Worm (Caenorhabditis elegans) whole organism, L2 larva: ENCODE measurements around the gene C45G9.2.

Experiments used
- C34F6.9 ChIP-seq: fragments of 150-350 bp; optimal IDR thresholded peaks from 2 replicates; lab custom pipeline; 2014; ENCODE audit warnings: missing biosample characterization, missing genetic modification characterization
- F13H6.1 ChIP-seq: sonication (generic microtip); optimal IDR thresholded peaks from 2 replicates; lab custom pipeline; 2016; ENCODE audit warnings: missing genetic modification characterization, missing compliant biosample characterization
- Y55F3AM.14 ChIP-seq: fragments of 200-800 bp; sonication (Bioruptor generic); optimal IDR thresholded peaks from 2 replicates; lab custom pipeline; 2018; ENCODE audit warnings: mild to moderate bottlenecking, missing genetic modification characterization, missing compliant biosample characterization
- ZK546.5 ChIP-seq: sonication (generic microtip); optimal IDR thresholded peaks from 2 replicates; lab custom pipeline; 2017; ENCODE audit warnings: missing biosample characterization, missing genetic modification characterization
- alr-1 ChIP-seq: fragments of 150-350 bp; optimal IDR thresholded peaks from 2 replicates; lab custom pipeline; 2014; ENCODE audit warnings: missing biosample characterization, missing genetic modification characterization
- aly-2 ChIP-seq: fragments of 150-350 bp; optimal IDR thresholded peaks from 2 replicates; lab custom pipeline; 2014; ENCODE audit warnings: missing biosample characterization, missing genetic modification characterization
- ama-1 ChIP-seq: fragments of 150-350 bp; optimal IDR thresholded peaks from 2 replicates; lab custom pipeline; 2018; ENCODE audit warnings: inconsistent platforms
- blmp-1 ChIP-seq: sonication (generic microtip); optimal IDR thresholded peaks from 2 replicates; lab custom pipeline; 2017; ENCODE audit warnings: missing genetic modification characterization, mild to moderate bottlenecking, missing compliant biosample characterization, antibody characterized with exemption, moderate library complexity; ENCODE audit not compliant: insufficient read depth
- ceh-16 ChIP-seq: fragments of 150-350 bp; optimal IDR thresholded peaks from 2 replicates; lab custom pipeline; 2014; ENCODE audit warnings: missing biosample characterization, missing genetic modification characterization
- ceh-82 ChIP-seq: fragments of 150-350 bp; optimal IDR thresholded peaks from 2 replicates; lab custom pipeline; 2014; ENCODE audit warnings: missing biosample characterization, missing genetic modification characterization
- crh-2 ChIP-seq: sonication (generic microtip); optimal IDR thresholded peaks from 2 replicates; lab custom pipeline; 2017; ENCODE audit warnings: missing biosample characterization, missing genetic modification characterization
- egl-27 ChIP-seq: sonication (generic microtip); optimal IDR thresholded peaks from 3 replicates; lab custom pipeline; 2017; ENCODE audit warnings: missing biosample characterization, missing genetic modification reagents, missing genetic modification characterization
- elt-3 ChIP-seq: sonication (generic microtip); optimal IDR thresholded peaks from 2 replicates; lab custom pipeline; 2017; ENCODE audit warnings: missing biosample characterization, missing genetic modification characterization
- fos-1 ChIP-seq: fragments of 150-350 bp; optimal IDR thresholded peaks from 2 replicates; lab custom pipeline; 2014; ENCODE audit warnings: missing biosample characterization, missing genetic modification characterization
- gmeb-1 ChIP-seq: fragments of 150-350 bp; optimal IDR thresholded peaks from 2 replicates; lab custom pipeline; 2014; ENCODE audit warnings: missing biosample characterization, missing genetic modification characterization
- lin-39 ChIP-seq: fragments of 150-350 bp; optimal IDR thresholded peaks from 2 replicates; lab custom pipeline; 2014; ENCODE audit warnings: missing biosample characterization, missing genetic modification reagents, missing genetic modification characterization
- lsy-2 ChIP-seq, 2 experiments: fragments of 150-350 bp in 1 of 2; sonication (generic microtip) in 1 of 2; optimal IDR thresholded peaks; 2 replicates each; lab custom pipeline; 2014 to 2017; ENCODE audit warnings: missing biosample characterization in 2 of 2, missing genetic modification characterization in 2 of 2
- mab-5 ChIP-seq: fragments of 150-350 bp; optimal IDR thresholded peaks from 2 replicates; lab custom pipeline; 2014; ENCODE audit warnings: missing biosample characterization, missing genetic modification characterization
- mbf-1 ChIP-seq: sonication (generic microtip); optimal IDR thresholded peaks from 2 replicates; lab custom pipeline; 2017; ENCODE audit warnings: missing biosample characterization, missing genetic modification characterization
- nhr-10 ChIP-seq: sonication (generic microtip); optimal IDR thresholded peaks from 2 replicates; lab custom pipeline; 2017; ENCODE audit warnings: missing biosample characterization, missing genetic modification characterization
- nhr-11 ChIP-seq: fragments of 150-350 bp; optimal IDR thresholded peaks from 2 replicates; lab custom pipeline; 2014; ENCODE audit warnings: missing biosample characterization, missing genetic modification characterization
- nhr-12 ChIP-seq: fragments of 150-350 bp; optimal IDR thresholded peaks from 2 replicates; lab custom pipeline; 2014; ENCODE audit warnings: missing biosample characterization, missing genetic modification characterization
- nhr-129 ChIP-seq: fragments of 150-350 bp; optimal IDR thresholded peaks from 2 replicates; lab custom pipeline; 2014; ENCODE audit warnings: missing biosample characterization, missing genetic modification characterization
- nhr-21 ChIP-seq: fragments of 150-350 bp; optimal IDR thresholded peaks from 2 replicates; lab custom pipeline; 2014; ENCODE audit warnings: missing biosample characterization, missing genetic modification characterization
- nhr-23 ChIP-seq: fragments of 150-350 bp; optimal IDR thresholded peaks from 2 replicates; lab custom pipeline; 2014; ENCODE audit warnings: missing biosample characterization, missing genetic modification reagents, missing genetic modification characterization
- nhr-237 ChIP-seq: fragments of 150-350 bp; optimal IDR thresholded peaks from 2 replicates; lab custom pipeline; 2014; ENCODE audit warnings: missing biosample characterization, missing genetic modification characterization
- nhr-25 ChIP-seq: fragments of 150-350 bp; sonication (generic microtip); optimal IDR thresholded peaks from 3 replicates; lab custom pipeline; 2014; ENCODE audit warnings: missing biosample characterization, missing genetic modification characterization
- nhr-6 ChIP-seq: fragments of 150-350 bp; optimal IDR thresholded peaks from 2 replicates; lab custom pipeline; 2014; ENCODE audit warnings: missing biosample characterization, missing genetic modification characterization
- nhr-77 ChIP-seq: fragments of 150-350 bp; optimal IDR thresholded peaks from 2 replicates; lab custom pipeline; 2014; ENCODE audit warnings: missing biosample characterization, missing genetic modification characterization
- peb-1 ChIP-seq: fragments of 150-350 bp; optimal IDR thresholded peaks from 2 replicates; lab custom pipeline; 2014; ENCODE audit warnings: missing biosample characterization, missing genetic modification characterization
- sem-4 ChIP-seq: fragments of 150-350 bp; optimal IDR thresholded peaks from 2 replicates; lab custom pipeline; 2014; ENCODE audit warnings: missing biosample characterization, missing genetic modification reagents, missing genetic modification characterization
- skn-1 ChIP-seq: sonication (generic microtip); optimal IDR thresholded peaks from 2 replicates; lab custom pipeline; 2017; ENCODE audit warnings: missing biosample characterization, missing genetic modification characterization
- sma-3 ChIP-seq: sonication (generic microtip); optimal IDR thresholded peaks from 2 replicates; lab custom pipeline; 2016; ENCODE audit warnings: missing genetic modification reagents, missing genetic modification characterization, missing compliant biosample characterization
- sma-9 ChIP-seq, 2 experiments: fragments of 150-350 bp in 1 of 2; sonication (generic microtip) in 1 of 2; optimal IDR thresholded peaks; 2 replicates each; lab custom pipeline; 2014 to 2016; ENCODE audit warnings: missing genetic modification characterization in 2 of 2, mild to moderate bottlenecking in 1 of 2, missing biosample characterization in 1 of 2, missing compliant biosample characterization in 1 of 2, missing genetic modification reagents in 1 of 2, moderate library complexity in 1 of 2
- snpc-4 ChIP-seq: fragments of 150-350 bp; optimal IDR thresholded peaks from 2 replicates; lab custom pipeline; 2014; ENCODE audit warnings: missing biosample characterization, missing genetic modification characterization
- unc-39 ChIP-seq: fragments of 150-350 bp; optimal IDR thresholded peaks from 2 replicates; lab custom pipeline; 2014; ENCODE audit warnings: missing biosample characterization, missing genetic modification characterization
- unc-55 ChIP-seq: fragments of 150-350 bp; sonication (generic microtip); optimal IDR thresholded peaks from 3 replicates; lab custom pipeline; 2014; ENCODE audit warnings: missing biosample characterization, missing genetic modification reagents, missing genetic modification characterization
- unc-62 ChIP-seq: fragments of 150-350 bp; optimal IDR thresholded peaks from 2 replicates; lab custom pipeline; 2014; ENCODE audit warnings: missing biosample characterization, missing genetic modification reagents, missing genetic modification characterization
- ztf-1 ChIP-seq: fragments of 200-800 bp; sonication (Bioruptor generic); conservative IDR thresholded peaks from 2 replicates; pipeline ENCODE4 v1.3.6; 2022; ENCODE audit warnings: missing genetic modification characterization, missing compliant biosample characterization
- ztf-11 ChIP-seq: sonication (generic microtip); optimal IDR thresholded peaks from 2 replicates; lab custom pipeline; 2017; ENCODE audit warnings: missing biosample characterization, missing genetic modification characterization
- ztf-4 ChIP-seq: fragments of 150-350 bp; optimal IDR thresholded peaks from 2 replicates; lab custom pipeline; 2014; ENCODE audit warnings: missing biosample characterization, missing genetic modification characterization

The C45G9.2 gene

DNA sequence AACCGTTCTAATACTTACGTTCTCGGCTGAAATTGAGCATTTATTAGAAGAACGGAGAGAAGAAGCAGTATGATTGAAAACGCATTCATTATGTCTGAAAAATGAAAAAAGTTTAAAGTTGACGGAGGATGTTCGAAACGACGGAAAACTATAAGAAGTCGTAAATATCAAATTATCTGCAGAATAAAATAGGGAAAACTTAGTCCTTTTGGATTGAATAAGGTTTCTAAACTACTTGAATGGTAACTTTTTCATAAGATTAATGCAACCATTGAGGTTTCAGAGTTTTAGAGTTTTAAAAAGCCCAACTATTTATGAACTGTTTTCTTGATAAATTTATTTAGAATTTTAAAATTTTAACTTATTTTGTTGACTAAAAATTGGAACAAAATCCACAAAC lies 2.6 kb downstream of the C45G9.2 start, which contains the start of gene C45G9.12:
C45G9.12 (minus strand) TSS at position 101 of the 400 bp plus-strand sequence.
- TF ChIP-seq nhr-25 (tag; lab: Kevin White, UChicago) (no peak), nhr-23 (no peak), C34F6.9 (tag; lab: Kevin White, UChicago) (no peak), nhr-21 (tag; lab: Kevin White, UChicago) (no peak), nhr-129 (tag; lab: Kevin White, UChicago) (no peak), egl-27 (tag; lab: Kevin White, UChicago) (no peak), nhr-11 (tag; lab: Kevin White, UChicago) (no peak), unc-62 (GFP tag; lab: Kevin White, UChicago) (no peak)
- TF ChIP-seq, all 48 proteins: peak for 0

DNA sequence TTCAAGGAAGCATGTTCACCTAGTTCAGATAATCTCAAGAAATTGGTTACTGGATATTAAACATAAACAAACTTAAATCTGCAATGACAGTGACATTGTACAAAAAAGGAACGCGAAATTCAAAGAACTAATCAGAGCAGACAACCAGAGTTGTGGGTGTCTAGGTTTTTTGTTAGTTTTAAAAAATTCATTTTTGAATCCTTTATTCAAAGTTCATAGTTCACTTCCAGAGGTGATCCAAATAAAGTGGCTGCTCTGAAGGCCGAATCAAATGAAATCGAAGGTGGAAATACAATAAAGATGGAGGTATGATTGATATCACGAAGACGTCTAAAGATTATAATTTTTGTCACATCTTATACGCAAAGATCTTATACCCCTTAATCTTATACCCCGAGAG lies 5.5 kb downstream of the C45G9.2 start, which contains the start of gene ttbk-6:
ttbk-6 (plus strand) TSS at position 301 of the 400 bp plus-strand sequence.
- no peak for TF ChIP-seq ztf-1 (GFP tag; lab: Robert Waterston, UW)
- TF ChIP-seq nhr-25 (tag; lab: Kevin White, UChicago): no peak
- no peak for TF ChIP-seq ZK546.5 (tag; lab: Kevin White, UChicago)
- no peak for TF ChIP-seq nhr-237 (tag; lab: Kevin White, UChicago)
- TF ChIP-seq nhr-77 (tag; lab: Kevin White, UChicago): no peak
- no peak for TF ChIP-seq F13H6.1 (tag; lab: Kevin White, UChicago)
- no peak for TF ChIP-seq C34F6.9 (tag; lab: Kevin White, UChicago)
- no peak for TF ChIP-seq aly-2 (tag; lab: Kevin White, UChicago)
- TF ChIP-seq nhr-129 (tag; lab: Kevin White, UChicago): no peak
- no peak for TF ChIP-seq nhr-11 (tag; lab: Kevin White, UChicago)

DNA sequence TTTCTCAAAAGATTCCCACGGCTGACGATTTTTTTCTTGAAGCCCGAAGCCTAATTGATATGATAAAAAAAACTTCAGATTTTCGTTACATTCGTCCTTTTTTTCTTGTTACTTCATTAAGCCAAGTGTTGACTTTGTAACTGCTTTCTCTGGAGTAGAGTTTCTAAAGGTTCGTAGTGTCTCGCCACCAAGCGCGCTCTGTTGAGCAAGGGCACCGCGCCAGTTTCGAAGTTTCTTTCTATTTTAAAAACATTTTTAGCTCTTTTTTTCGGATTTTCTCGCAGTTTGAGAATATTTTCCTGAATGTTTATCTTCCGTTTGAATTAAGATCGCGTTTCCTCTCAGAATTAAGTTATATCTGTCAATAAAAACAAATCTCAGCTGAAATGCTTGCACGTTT lies 7.7 kb downstream of the C45G9.2 start:
- TF ChIP-seq unc-55 (GFP tag; lab: Kevin White, UChicago) (peak; percentile 59), fos-1 (no peak)

DNA sequence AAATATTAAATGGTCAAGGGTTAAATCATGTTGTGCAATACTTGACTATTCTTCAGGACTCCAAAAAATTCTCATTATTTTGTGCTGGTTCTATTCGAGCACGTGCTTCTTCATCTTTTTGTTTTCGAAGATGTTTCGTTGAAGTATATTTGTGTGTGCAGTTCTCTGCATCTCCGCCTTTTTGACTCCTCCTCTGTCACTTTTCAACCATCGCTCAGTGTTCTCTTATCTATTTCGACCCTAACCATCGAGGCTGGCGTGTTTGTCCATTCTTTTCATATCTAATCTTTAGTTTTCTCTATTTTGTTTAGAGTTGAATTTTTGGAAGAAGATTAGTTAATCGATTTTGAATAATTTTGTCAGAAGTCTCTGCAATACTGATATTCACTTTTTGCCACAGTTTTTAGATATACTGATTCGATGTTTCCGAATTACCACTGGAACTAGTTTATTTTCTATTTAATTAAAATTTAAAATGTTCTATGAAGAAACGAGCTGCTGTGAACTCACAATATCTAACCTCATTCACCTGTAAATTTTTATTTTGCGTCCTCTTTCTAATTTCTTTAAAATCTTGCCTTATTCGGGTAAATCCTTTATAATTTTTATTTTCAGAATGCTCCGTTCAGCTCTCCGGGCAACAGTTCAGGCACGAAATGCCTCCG lies 8.4 kb downstream of the C45G9.2 start, which contains the start of gene alh-1:
alh-1 (plus strand) TSS at position 615 of the 665 bp plus-strand sequence.
- no peak for TF ChIP-seq nhr-77 (tag; lab: Kevin White, UChicago)
- no peak for TF ChIP-seq alr-1
- peak; percentile 43 for TF ChIP-seq nhr-129 (tag; lab: Kevin White, UChicago)
- TF ChIP-seq unc-62 (GFP tag; lab: Kevin White, UChicago): no peak
- TF ChIP-seq mbf-1 (tag; lab: Kevin White, UChicago): no peak
- peak; percentile 1 for TF ChIP-seq gmeb-1 (tag; lab: Kevin White, UChicago)
- peak; percentile 36 for TF ChIP-seq F13H6.1 (tag; lab: Kevin White, UChicago)
- no peak for TF ChIP-seq snpc-4
- TF ChIP-seq ama-1: no peak
- peak in 1 of 2 experiments; percentile 32 for TF ChIP-seq lsy-2 (tag; optimal IDR thresholded peaks at IDR 0.05; lab: Kevin White, UChicago)
- no peak for TF ChIP-seq ztf-11
- TF ChIP-seq sma-9 (GFP tag; optimal IDR thresholded peaks at IDR 0.05; lab: Kevin White, UChicago): peak; percentile 67
- no peak for TF ChIP-seq sma-9 (tag; optimal IDR thresholded peaks at IDR 0.05; lab: Kevin White, UChicago)
- TF ChIP-seq fos-1: peak; percentile 69
- no peak for TF ChIP-seq ZK546.5 (tag; lab: Kevin White, UChicago)
- TF ChIP-seq, all 48 proteins: peak for 6

DNA sequence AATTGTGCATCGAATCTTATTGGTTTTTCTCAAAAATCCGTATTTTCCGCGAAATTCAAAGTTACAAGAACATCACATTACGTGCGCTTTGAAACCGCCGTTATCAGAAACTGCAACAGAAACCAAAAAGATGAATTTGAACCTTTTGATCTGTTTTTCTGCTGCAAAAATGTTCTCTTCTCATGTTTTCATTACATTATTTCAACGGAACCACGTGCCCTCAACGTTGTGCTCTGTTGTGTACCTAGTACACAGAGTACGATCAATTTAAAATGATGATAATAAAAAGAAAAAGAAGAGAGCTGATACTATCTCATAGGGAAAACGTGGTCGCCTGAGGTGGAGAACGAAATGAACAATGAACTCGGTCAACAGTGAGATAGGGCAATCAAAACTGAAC lies 9.2 kb downstream of the C45G9.2 start:
- TF ChIP-seq sem-4 (tag; lab: Kevin White, UChicago) (no peak), Y55F3AM.14 (GFP tag; lab: Kevin White, UChicago) (peak; percentile 62), skn-1 (tag; lab: Kevin White, UChicago) (peak; percentile 63), ztf-11 (no peak), crh-2 (peak; percentile 90), lsy-2 (tag; optimal IDR thresholded peaks at IDR 0.05; lab: Kevin White, UChicago) (peak in 1 of 2 experiments; percentile 76), mab-5 (tag; lab: Kevin White, UChicago) (no peak), lin-39 (tag; lab: Kevin White, UChicago) (no peak), blmp-1 (tag; lab: Kevin White, UChicago) (peak; percentile 65), nhr-23 (no peak), ceh-16 (tag; lab: Kevin White, UChicago) (no peak), unc-39 (tag; lab: Kevin White, UChicago) (no peak), snpc-4 (no peak), aly-2 (tag; lab: Kevin White, UChicago) (no peak), egl-27 (tag; lab: Kevin White, UChicago) (peak; percentile 66), alr-1 (no peak), peb-1 (tag; lab: Kevin White, UChicago) (no peak), C34F6.9 (tag; lab: Kevin White, UChicago) (peak; percentile 51), ama-1 (peak; percentile 43), ztf-4 (peak; percentile 75), unc-55 (GFP tag; lab: Kevin White, UChicago) (no peak), fos-1 (peak; percentile 69), nhr-6 (tag; lab: Kevin White, UChicago) (peak; percentile 2), elt-3 (no peak), nhr-12 (no peak), nhr-129 (tag; lab: Kevin White, UChicago) (peak; percentile 82), nhr-10 (tag; lab: Kevin White, UChicago) (no peak), mbf-1 (tag; lab: Kevin White, UChicago) (no peak), sma-3 (GFP tag; lab: Kevin White, UChicago) (peak; percentile 81), nhr-77 (tag; lab: Kevin White, UChicago) (no peak), ceh-82 (tag; lab: Kevin White, UChicago) (no peak)
